Worm (Caenorhabditis elegans) whole organism, late embryonic: ENCODE measurements around the gene fbxa-213.

ENCODE experiments used
- ama-1 ChIP-seq: fragments of 150-350 bp; optimal IDR thresholded peaks from 2 replicates; lab custom pipeline; 2014
- ceh-14 ChIP-seq: sonication (generic microtip); optimal IDR thresholded peaks from 2 replicates; lab custom pipeline; 2016; ENCODE audit warnings: missing genotype, missing genetic modification characterization, missing compliant biosample characterization
- ets-4 ChIP-seq: sonication (generic microtip); optimal IDR thresholded peaks from 2 replicates; lab custom pipeline; 2016; ENCODE audit warnings: missing genetic modification characterization, missing compliant biosample characterization
- gmeb-2 ChIP-seq: sonication (generic microtip); optimal IDR thresholded peaks from 2 replicates; lab custom pipeline; 2016; ENCODE audit warnings: missing genetic modification characterization, inconsistent platforms, missing compliant biosample characterization
- mec-3 ChIP-seq: sonication (generic microtip); optimal IDR thresholded peaks from 2 replicates; lab custom pipeline; 2016; ENCODE audit warnings: borderline replicate concordance, missing genetic modification characterization, missing compliant biosample characterization
- nhr-11 ChIP-seq: fragments of 150-350 bp; optimal IDR thresholded peaks from 2 replicates; lab custom pipeline; 2014; ENCODE audit warnings: missing biosample characterization, missing genetic modification characterization
- pag-3 ChIP-seq: sonication (generic microtip); optimal IDR thresholded peaks from 2 replicates; lab custom pipeline; 2016; ENCODE audit warnings: missing compliant biosample characterization, missing genetic modification characterization, borderline replicate concordance
- pha-4 ChIP-seq: fragments of 150-350 bp; optimal IDR thresholded peaks from 2 replicates; lab custom pipeline; 2018; ENCODE audit warnings: missing biosample characterization, missing genetic modification reagents, missing genetic modification characterization
- pqm-1 ChIP-seq: sonication (generic microtip); optimal IDR thresholded peaks from 2 replicates; lab custom pipeline; 2016; ENCODE audit warnings: missing genetic modification characterization, missing compliant biosample characterization
- sdc-2 ChIP-seq: sonication (generic microtip); optimal IDR thresholded peaks from 2 replicates; lab custom pipeline; 2016; ENCODE audit warnings: missing genotype, missing genetic modification characterization, missing compliant biosample characterization
- unc-55 ChIP-seq: sonication (generic microtip); optimal IDR thresholded peaks from 2 replicates; lab custom pipeline; 2017; ENCODE audit warnings: missing biosample characterization, missing genetic modification reagents, missing genetic modification characterization
- unc-86 ChIP-seq: sonication (generic microtip); optimal IDR thresholded peaks from 2 replicates; lab custom pipeline; 2016; ENCODE audit warnings: missing genetic modification characterization, missing compliant biosample characterization
- ztf-16 ChIP-seq: sonication (generic microtip); optimal IDR thresholded peaks from 2 replicates; lab custom pipeline; 2017; ENCODE audit warnings: missing genetic modification characterization, missing compliant biosample characterization

- TF ChIP-seq unc-55 (GFP tag; lab: Kevin White, UChicago) (no peak), pag-3 (no peak), pqm-1 (no peak), pha-4 (tag; lab: Kevin White, UChicago) (no peak), nhr-11 (tag; lab: Kevin White, UChicago) (no peak), ets-4 (no peak), ama-1 (no peak), gmeb-2 (tag; lab: Kevin White, UChicago) (no peak), sdc-2 (tag; lab: Kevin White, UChicago) (no peak), mec-3 (tag; lab: Kevin White, UChicago) (no peak), ztf-16 (tag; lab: Kevin White, UChicago) (no peak), ceh-14 (no peak), unc-86 (tag; lab: Kevin White, UChicago) (no peak)
These were observed 15.2 kb downstream of the fbxa-213 start, which contains the start of gene R10E8.2 for ce11 chrV:18253494-18253893.
